Fruit fly (Drosophila melanogaster): Measurements from ENCODE around the gene fd3F.

The fd3F gene

dm6 chrX:3834955-3835763, 33.0 kb downstream of the fd3F start (continued):
- no peak for TF ChIP-seq CG8632 (GFP tag; optimal IDR thresholded peaks at IDR 0.05)
- TF ChIP-seq CG11762 (GFP tag; optimal IDR thresholded peaks at IDR 0.05; ENCODE audit: insufficient read depth), result no peak
- no peak for TF ChIP-seq Met (GFP tag; optimal IDR thresholded peaks at IDR 0.05)
- no peak for TF ChIP-seq fd85E (GFP tag; optimal IDR thresholded peaks at IDR 0.05)
- no peak for TF ChIP-seq Sox15 (GFP tag; optimal IDR thresholded peaks at IDR 0.05)
- TF ChIP-seq CG3032 (tag; optimal IDR thresholded peaks at IDR 0.05), result peak; percentile 25
- TF ChIP-seq Ets21C (GFP tag; optimal IDR thresholded peaks at IDR 0.05), result no peak
- peak; percentile 59; the same call in 2 of the 3 replicates for TF ChIP-seq CG8119 (GFP tag; IDR thresholded peaks at IDR 0.05)
- TF ChIP-seq svp (GFP tag), result no peak
- TF ChIP-seq CG11294 (GFP tag; IDR thresholded peaks at IDR 0.05), result no peak
- TF ChIP-seq Eip93F (GFP tag; optimal IDR thresholded peaks at IDR 0.05), result no peak

dm6 chrX:3835764-3836342, 33.7 kb downstream of the fd3F start:
- no peak for TF ChIP-seq lz (GFP tag; optimal IDR thresholded peaks at IDR 0.05)
- no peak for TF ChIP-seq CG9139 (GFP tag; optimal IDR thresholded peaks at IDR 0.05)
- TF ChIP-seq dac (GFP tag; optimal IDR thresholded peaks at IDR 0.05), result no peak
- TF ChIP-seq CG6854 (GFP tag; optimal IDR thresholded peaks at IDR 0.05), result no peak
- TF ChIP-seq Eip78C (GFP tag), result peak; percentile 38
- TF ChIP-seq esn (GFP tag; optimal IDR thresholded peaks at IDR 0.05), result no peak
- no peak for TF ChIP-seq net (GFP tag; optimal IDR thresholded peaks at IDR 0.05)
- TF ChIP-seq Eip93F (GFP tag; optimal IDR thresholded peaks at IDR 0.05), result no peak
- no peak for TF ChIP-seq CG3919 (GFP tag; optimal IDR thresholded peaks at IDR 0.05)
- TF ChIP-seq Sox14 (GFP tag; optimal IDR thresholded peaks at IDR 0.05), result no peak
- peak; percentile 25; the same call in 1 of the 3 replicates for TF ChIP-seq eg (GFP tag; IDR thresholded peaks at IDR 0.05)
- no peak for TF ChIP-seq Hr39 (GFP tag; optimal IDR thresholded peaks at IDR 0.05)
- TF ChIP-seq CG11294 (GFP tag; IDR thresholded peaks at IDR 0.05), result no peak
- TF ChIP-seq CG11902 (GFP tag; optimal IDR thresholded peaks at IDR 0.05), result no peak

dm6 chrX:3837628-3838027, 35.5 kb downstream of the fd3F start:
- TF ChIP-seq CG15336 (GFP tag; IDR thresholded peaks at IDR 0.05) (0 out of 2 replicates have a peak, but pooled peaks have one; percentile 38), eg (GFP tag; IDR thresholded peaks at IDR 0.05) (0 out of 3 replicates have a peak, but pooled peaks have one; percentile 17), Eip78C (GFP tag) (peak; percentile 37), CG4318 (GFP tag; optimal IDR thresholded peaks at IDR 0.05) (no peak), CG32006 (GFP tag; optimal IDR thresholded peaks at IDR 0.05) (peak; percentile 17), Hr4 (GFP tag; optimal IDR thresholded peaks at IDR 0.05) (peak; percentile 5), fd85E (GFP tag; optimal IDR thresholded peaks at IDR 0.05) (no peak)

- TF ChIP-seq lz (GFP tag; optimal IDR thresholded peaks at IDR 0.05), result peak; percentile 40
- TF ChIP-seq fd85E (GFP tag; optimal IDR thresholded peaks at IDR 0.05), result no peak
- TF ChIP-seq acj6 (GFP tag; optimal IDR thresholded peaks at IDR 0.05), result peak; percentile 52
- peak; percentile 65 for TF ChIP-seq achi (GFP tag; optimal IDR thresholded peaks at IDR 0.05)
- peak; percentile 82 for TF ChIP-seq CG32006 (GFP tag; optimal IDR thresholded peaks at IDR 0.05)
- peak; percentile 53 for TF ChIP-seq CG10631 (GFP tag; optimal IDR thresholded peaks at IDR 0.05)
- TF ChIP-seq CG11294 (GFP tag; IDR thresholded peaks at IDR 0.05), result no peak
- no peak for TF ChIP-seq Eip93F (GFP tag; optimal IDR thresholded peaks at IDR 0.05)
- TF ChIP-seq Met (GFP tag; optimal IDR thresholded peaks at IDR 0.05), result peak; percentile 41
- peak; percentile 87 for TF ChIP-seq eg (GFP tag; IDR thresholded peaks at IDR 0.05)
- peak; percentile 84 for TF ChIP-seq CG15336 (GFP tag; IDR thresholded peaks at IDR 0.05)
- TF ChIP-seq CG31627 (GFP tag; optimal IDR thresholded peaks at IDR 0.05), result peak; percentile 18
- peak; percentile 85 for TF ChIP-seq Eip78C (GFP tag)
- peak; percentile 24 for TF ChIP-seq Sox102F (GFP tag; optimal IDR thresholded peaks at IDR 0.05)
- no peak for TF ChIP-seq CG6854 (GFP tag; optimal IDR thresholded peaks at IDR 0.05)
- TF ChIP-seq CG6163 (GFP tag; IDR thresholded peaks at IDR 0.05), result peak; percentile 77
- peak; percentile 35 for TF ChIP-seq esn (GFP tag; optimal IDR thresholded peaks at IDR 0.05)
- TF ChIP-seq CG1621 (tag; optimal IDR thresholded peaks at IDR 0.05), result peak; percentile 18
- no peak for TF ChIP-seq Sox15 (GFP tag; optimal IDR thresholded peaks at IDR 0.05)
- peak; percentile 20 for TF ChIP-seq vri (GFP tag; optimal IDR thresholded peaks at IDR 0.05)
- TF ChIP-seq Ets96B (tag; optimal IDR thresholded peaks at IDR 0.05), result peak; percentile 38
- TF ChIP-seq fd59A (GFP tag; optimal IDR thresholded peaks at IDR 0.05), result peak; percentile 28
- no peak for TF ChIP-seq Blimp-1 (GFP tag; optimal IDR thresholded peaks at IDR 0.05)
- TF ChIP-seq Hr39 (GFP tag; optimal IDR thresholded peaks at IDR 0.05), result peak; percentile 39
- peak; percentile 52 for TF ChIP-seq dac (GFP tag; optimal IDR thresholded peaks at IDR 0.05)
- TF ChIP-seq dsx (GFP tag; optimal IDR thresholded peaks at IDR 0.05; ENCODE audit: poor library complexity, severe bottlenecking), result peak; percentile 16
- TF ChIP-seq Hr4 (GFP tag; optimal IDR thresholded peaks at IDR 0.05), result peak; percentile 69
- TF ChIP-seq svp (GFP tag), result peak; percentile 69
- no peak for TF ChIP-seq spab (GFP tag; optimal IDR thresholded peaks at IDR 0.05)
- TF ChIP-seq OdsH (GFP tag; optimal IDR thresholded peaks at IDR 0.05), result peak; percentile 64
These were observed 36.5 kb downstream of the fd3F start for dm6 chrX:3838648-3839047.

Data from whole organism, prepupa.